Worm (Caenorhabditis elegans): Measurements from ENCODE around the gene srx-33.

srx-33 gene

ce11 chrV:7133963-7134362, 15.3 kb upstream of the srx-33 start, which contains the start of gene F10D2.16:
TSS of gene F10D2.16 (plus strand) at chrV:7134263.
- no peak for TF ChIP-seq unc-62 (GFP tag; optimal IDR thresholded peaks at IDR 0.05)

DNA sequence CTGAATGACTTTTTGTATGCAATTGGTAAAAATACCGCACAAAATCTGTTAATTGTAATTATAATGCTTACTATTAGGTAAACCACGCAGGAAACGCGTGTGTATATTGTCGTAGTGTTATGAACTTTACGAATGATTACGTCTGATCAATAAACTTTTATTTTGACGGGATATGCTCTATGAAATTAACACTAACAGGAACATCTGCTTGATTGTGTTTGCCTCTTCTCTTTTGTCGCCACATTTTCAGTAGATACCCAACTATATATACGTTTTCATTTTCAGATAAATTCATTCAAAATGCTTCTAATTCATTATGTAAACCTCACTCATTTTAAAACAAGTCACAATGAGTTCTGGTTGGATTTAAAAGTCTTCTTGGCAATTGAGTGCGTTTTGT, 13.6 kb upstream of the srx-33 start, which contains the start of gene sre-10:
Gene sre-10 (plus strand): TSS at position 301 of the 400 bp plus-strand sequence.
- no peak for TF ChIP-seq unc-62 (GFP tag; optimal IDR thresholded peaks at IDR 0.05)

DNA sequence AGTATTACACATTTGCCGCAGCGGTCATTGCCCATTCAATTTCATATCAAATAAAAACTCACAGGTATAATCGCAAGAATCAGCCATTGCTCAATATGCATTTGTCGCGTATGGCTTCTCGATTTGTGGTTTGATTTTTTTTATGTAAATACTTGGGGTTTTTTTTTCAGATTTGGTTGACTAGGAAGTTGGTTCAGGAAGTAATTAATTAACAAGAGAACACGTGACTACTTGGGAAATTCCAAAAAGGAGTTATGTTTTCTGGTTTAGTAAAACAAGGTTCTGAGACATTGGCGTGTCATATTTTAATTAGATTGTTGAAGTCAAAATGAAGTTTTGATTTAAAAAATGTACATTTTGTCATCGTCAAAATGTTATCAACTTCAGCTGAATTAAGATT, 12.3 kb upstream of the srx-33 start, which contains the start of gene srx-36:
Gene srx-36 (minus strand): TSS at position 101 of the 400 bp plus-strand sequence.
- TF ChIP-seq unc-62 (GFP tag; optimal IDR thresholded peaks at IDR 0.05), result no peak

DNA sequence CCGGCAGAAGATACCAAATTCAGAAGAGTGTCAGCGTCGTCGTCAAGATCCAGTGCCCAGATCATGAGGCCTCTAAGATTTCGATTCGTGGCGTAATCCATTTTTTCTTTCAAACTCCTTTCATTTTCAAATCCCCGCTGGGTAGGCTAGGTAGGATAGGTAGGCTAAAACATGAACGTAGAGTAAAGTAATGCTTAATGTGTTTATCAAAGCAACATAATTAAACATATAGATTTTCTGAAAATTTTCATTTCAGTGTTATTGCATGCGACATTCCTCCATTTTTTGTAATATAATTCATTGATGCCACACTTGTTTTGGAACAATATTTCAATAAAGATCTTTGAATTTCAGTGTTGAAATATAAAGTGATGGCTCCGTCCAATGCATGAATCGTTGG, 10.8 kb upstream of the srx-33 start, which contains the start of gene T01C4.8:
Gene T01C4.8 (minus strand): TSS at position 101 of the 400 bp plus-strand sequence.
- TF ChIP-seq unc-62 (GFP tag; optimal IDR thresholded peaks at IDR 0.05), result no peak

DNA sequence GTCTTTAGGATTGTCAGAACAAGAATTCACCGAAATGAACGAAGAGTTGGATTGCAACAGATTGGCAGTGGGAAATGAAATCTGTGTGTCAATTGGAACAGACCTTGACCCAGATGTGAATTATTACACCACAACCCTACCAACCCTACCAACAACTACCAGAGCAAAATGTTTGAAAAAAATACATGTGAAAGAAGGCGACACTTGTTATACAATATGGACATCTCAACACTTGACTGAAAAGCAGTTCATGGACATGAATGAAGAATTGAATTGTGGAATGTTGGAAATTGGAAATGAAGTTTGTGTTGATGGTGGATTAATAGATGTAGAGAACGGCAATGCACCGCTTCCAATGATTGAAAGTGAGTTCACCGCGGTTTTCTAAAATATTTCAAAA, 5.3 kb upstream of the srx-33 start:
- no peak for TF ChIP-seq unc-62 (GFP tag; optimal IDR thresholded peaks at IDR 0.05)

DNA sequence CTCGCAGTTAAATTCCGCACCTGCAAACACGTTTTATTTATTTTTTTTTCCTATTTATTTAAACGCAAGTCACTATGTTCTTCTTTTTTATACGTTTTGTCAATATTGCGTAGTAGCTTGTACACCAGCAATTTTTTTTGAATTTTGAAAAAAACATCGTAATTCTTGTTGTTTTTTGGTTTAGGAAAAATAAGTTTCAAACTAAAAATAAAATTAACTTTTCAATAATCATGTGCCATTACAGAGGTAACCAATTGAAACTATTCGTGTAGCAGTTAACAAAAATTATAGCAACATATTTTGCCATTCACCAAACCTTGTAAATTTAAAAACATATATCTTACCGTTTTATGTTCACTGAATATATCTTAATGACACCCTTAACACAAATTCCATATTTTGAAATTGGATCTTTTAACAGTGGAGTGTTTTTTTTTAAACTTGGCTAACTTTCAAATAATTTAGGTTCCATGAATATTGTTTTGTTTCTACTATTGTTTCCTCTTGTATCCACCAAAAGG, 4.6 kb upstream of the srx-33 start, which contains the start of gene lmd-5:
Gene lmd-5 (plus strand): TSS at position 471 of the 521 bp plus-strand sequence.
- no peak for TF ChIP-seq unc-62 (GFP tag; optimal IDR thresholded peaks at IDR 0.05)

DNA sequence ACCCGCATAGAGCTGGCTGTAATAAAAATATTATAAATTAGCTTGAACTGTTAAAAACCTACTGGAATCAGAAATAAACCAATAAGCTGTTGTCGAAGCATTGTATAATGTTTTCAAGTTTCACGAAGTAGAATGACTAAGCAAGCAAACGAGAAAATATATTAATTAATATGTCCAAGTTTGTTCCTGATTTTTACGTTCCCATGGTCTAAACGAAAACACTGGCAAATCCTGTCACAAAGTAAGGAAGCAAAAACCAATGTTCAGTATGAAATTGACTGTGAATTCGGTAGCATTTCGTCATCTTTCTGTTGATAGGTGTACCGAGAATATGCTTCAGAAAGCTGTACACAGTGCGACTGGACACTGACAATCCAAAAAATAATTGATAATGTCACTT, 1.5 kb upstream of the srx-33 start, which contains the start of gene srx-34:
Gene srx-34 (minus strand): TSS at position 101 of the 400 bp plus-strand sequence.
- no peak for TF ChIP-seq unc-62 (GFP tag; optimal IDR thresholded peaks at IDR 0.05)

DNA sequence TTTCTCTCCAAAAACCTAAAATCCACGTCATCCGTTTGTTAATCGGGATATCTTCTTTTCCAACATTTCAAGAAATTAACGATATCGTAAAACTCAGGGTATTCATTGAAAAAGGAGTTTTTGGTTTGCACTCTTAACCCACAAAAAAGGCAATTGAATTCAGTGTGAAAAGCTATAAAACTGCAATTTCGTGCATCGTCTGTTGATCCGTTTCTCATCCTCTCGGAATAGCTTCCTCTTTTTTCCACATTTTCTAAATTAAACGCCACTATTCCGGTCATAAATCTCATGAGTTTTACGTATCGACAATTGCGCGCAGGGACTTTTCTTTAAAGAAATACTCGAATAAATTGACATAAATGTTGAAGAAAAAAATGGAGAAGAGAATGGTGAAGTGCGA, 6.5 kb downstream of the srx-33 start:
- TF ChIP-seq unc-62 (GFP tag; optimal IDR thresholded peaks at IDR 0.05), result no peak

- TF ChIP-seq unc-62 (GFP tag; optimal IDR thresholded peaks at IDR 0.05), result no peak
Observed at ce11 chrV:7111276-7111675, 7.4 kb downstream of the srx-33 start.

ce11 chrV:7110370-7110769, 8.3 kb downstream of the srx-33 start:
- TF ChIP-seq unc-62 (GFP tag; optimal IDR thresholded peaks at IDR 0.05), result no peak

DNA sequence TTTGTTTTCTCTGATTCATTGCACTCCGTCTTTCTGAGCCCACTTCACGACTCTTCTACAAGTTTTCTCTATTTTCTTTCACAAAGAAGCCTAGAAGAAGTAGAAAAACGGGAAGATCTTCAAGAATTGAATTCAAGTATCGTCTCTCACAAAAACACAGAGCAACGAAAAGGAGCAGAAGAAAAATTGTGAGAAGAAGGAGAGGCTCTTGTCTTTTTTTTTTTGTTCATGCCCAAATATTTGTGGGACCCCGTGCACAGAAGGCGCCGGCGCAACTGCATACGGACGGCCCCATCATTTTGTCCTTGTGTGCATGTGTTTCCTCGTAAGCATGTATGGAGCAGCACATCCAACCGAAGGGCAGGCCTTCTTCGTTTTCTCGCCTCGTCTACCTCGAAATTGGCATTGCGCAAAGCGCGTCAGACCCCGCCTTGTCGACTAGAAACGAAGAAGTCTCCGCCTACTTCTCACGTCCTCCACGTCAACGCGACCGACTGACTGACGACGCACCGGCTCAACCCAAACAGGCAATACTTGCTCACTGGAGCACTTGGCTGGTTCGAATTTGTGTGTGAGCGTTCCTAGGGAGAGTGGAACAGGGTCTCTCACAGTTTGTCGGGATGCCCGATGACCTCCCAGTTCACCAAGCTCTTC, 12.1 kb downstream of the srx-33 start:
- TF ChIP-seq unc-62 (GFP tag; optimal IDR thresholded peaks at IDR 0.05), result no peak

- no peak for TF ChIP-seq unc-62 (GFP tag; optimal IDR thresholded peaks at IDR 0.05)
Observed at ce11 chrV:7103247-7103646, 15.4 kb downstream of the srx-33 start, which contains the start of gene odr-2. TSS of gene odr-2 (plus strand) at chrV:7103547.

DNA sequence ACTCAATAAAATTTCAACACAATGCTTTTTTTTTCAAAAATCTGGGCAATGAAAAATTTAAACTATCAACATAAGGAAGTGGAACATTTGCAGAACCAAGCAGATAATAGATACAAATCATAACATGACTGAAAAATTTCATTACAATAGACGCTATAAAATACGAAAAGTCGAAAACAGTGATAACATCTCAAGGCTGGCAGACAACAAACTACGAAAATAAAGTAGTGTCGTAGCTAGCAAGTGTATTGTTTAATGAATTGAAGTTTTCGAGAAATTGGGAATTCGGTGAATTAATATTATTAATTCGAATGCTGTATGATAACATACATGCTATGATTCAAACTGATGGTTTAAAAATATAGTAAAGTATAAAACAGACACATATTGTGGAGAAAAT, 21.9 kb downstream of the srx-33 start:
- TF ChIP-seq unc-62 (GFP tag; optimal IDR thresholded peaks at IDR 0.05), result no peak

- TF ChIP-seq unc-62 (GFP tag; optimal IDR thresholded peaks at IDR 0.05), result no peak
Observed at ce11 chrV:7096129-7096730, 22.5 kb downstream of the srx-33 start.

DNA sequence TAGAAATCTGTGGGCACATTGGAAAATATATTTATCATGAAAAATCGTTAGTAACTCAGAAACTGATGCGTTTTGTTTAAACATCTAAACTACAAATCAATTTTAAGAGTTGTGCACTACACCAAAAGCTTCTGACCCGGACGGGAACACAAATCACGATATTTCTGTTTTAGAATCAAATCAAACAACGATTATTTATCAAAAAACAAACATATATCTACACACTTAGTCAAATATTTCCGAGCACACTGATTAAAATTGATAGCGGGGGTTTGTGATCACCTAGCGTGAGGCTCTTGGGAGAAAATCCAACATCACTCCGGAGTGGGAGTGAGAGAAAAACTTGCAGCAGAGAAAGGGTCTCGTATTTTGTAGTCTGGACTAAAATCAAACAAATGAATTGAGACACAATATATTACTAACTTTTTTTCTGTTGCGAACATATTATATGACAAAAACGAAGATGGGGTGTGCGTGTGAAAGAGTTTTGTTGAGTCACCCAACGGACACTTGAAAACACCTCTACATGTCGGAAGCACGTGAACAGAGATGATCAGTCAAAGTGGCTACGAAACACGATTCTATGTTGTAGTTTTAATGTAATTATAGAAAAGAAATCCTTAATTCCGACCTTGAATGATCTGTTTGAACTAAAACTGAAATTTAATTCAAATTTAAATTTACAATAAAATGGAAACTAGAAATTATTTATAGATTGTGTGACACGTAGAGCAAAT, 23.3 kb downstream of the srx-33 start:
- TF ChIP-seq unc-62 (GFP tag; optimal IDR thresholded peaks at IDR 0.05), result no peak

All from whole organism, dauer.